Worm (Caenorhabditis elegans): Measurements from ENCODE around the gene alh-13.

alh-13 gene

ce11 chrX:12755021-12755420 is 27.2 kb upstream of the alh-13 start:
- TF ChIP-seq syd-9 (tag; optimal IDR thresholded peaks at IDR 0.05): no peak
- TF ChIP-seq nhr-11 (tag; optimal IDR thresholded peaks at IDR 0.05): no peak
- TF ChIP-seq Y22D7AL.16 (tag; optimal IDR thresholded peaks at IDR 0.05): no peak
- TF ChIP-seq dve-1 (tag; optimal IDR thresholded peaks at IDR 0.05): no peak
- no peak for TF ChIP-seq nfya-1 (tag; optimal IDR thresholded peaks at IDR 0.05)
- TF ChIP-seq ceh-19 (GFP tag; optimal IDR thresholded peaks at IDR 0.05): no peak
- TF ChIP-seq tbx-2 (tag; optimal IDR thresholded peaks at IDR 0.05): no peak
- no peak for TF ChIP-seq npax-4 (tag; optimal IDR thresholded peaks at IDR 0.05)
- no peak for TF ChIP-seq eyg-1 (tag; optimal IDR thresholded peaks at IDR 0.05)

DNA sequence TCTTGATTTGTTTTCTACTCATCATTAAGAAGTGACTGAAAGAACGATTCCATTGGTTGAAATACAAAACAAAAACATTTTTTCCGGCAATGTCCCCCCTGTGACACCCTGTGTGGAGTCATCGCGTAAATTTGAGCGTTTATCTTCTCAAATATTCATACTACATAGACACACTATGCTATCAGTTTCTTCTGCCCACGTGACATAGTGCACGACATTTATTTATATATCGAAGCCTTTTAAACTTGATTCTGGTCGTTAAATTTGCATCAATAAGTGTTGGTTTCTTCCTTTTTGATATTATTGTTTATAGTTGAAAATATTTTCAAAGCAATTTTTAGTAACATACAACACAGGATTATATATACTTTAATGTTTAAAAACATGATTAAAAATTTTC is 23.2 kb upstream of the alh-13 start:
- TF ChIP-seq eyg-1 (tag; optimal IDR thresholded peaks at IDR 0.05) (no peak), gmeb-2 (tag; optimal IDR thresholded peaks at IDR 0.05) (no peak), ceh-6 (GFP tag; optimal IDR thresholded peaks at IDR 0.05) (no peak), unc-3 (GFP tag; conservative IDR thresholded peaks at IDR 0.05) (no peak), unc-3 (tag; optimal IDR thresholded peaks at IDR 0.05) (no peak), rnt-1 (tag; optimal IDR thresholded peaks at IDR 0.05) (no peak), fkh-10 (GFP tag; optimal IDR thresholded peaks at IDR 0.05) (no peak), dve-1 (tag; optimal IDR thresholded peaks at IDR 0.05) (no peak), hlh-8 (tag; optimal IDR thresholded peaks at IDR 0.05) (no peak), fkh-6 (tag; optimal IDR thresholded peaks at IDR 0.05) (no peak), fax-1 (tag; optimal IDR thresholded peaks at IDR 0.05) (no peak), ceh-31 (tag; optimal IDR thresholded peaks at IDR 0.05) (no peak), dmd-4 (tag; optimal IDR thresholded peaks at IDR 0.05; ENCODE audit: borderline replicate concordance) (no peak), elt-2 (tag; optimal IDR thresholded peaks at IDR 0.05) (no peak), sdc-2 (tag; optimal IDR thresholded peaks at IDR 0.05) (no peak), sox-4 (tag; optimal IDR thresholded peaks at IDR 0.05) (no peak), T23F11.4 (GFP tag; optimal IDR thresholded peaks at IDR 0.05) (no peak), C38D4.7 (GFP tag; optimal IDR thresholded peaks at IDR 0.05) (no peak), unc-42 (tag; optimal IDR thresholded peaks at IDR 0.05) (no peak)

ce11 chrX:12759642-12760041 is 22.6 kb upstream of the alh-13 start:
- peak; percentile 40 for TF ChIP-seq elt-2 (tag; optimal IDR thresholded peaks at IDR 0.05)
- no peak for TF ChIP-seq ztf-16 (tag; optimal IDR thresholded peaks at IDR 0.05)

- TF ChIP-seq pag-3 (tag; optimal IDR thresholded peaks at IDR 0.05; ENCODE audit: borderline replicate concordance) (no peak), hlh-6 (tag; optimal IDR thresholded peaks at IDR 0.05) (no peak), ceh-14 (tag; optimal IDR thresholded peaks at IDR 0.05) (no peak), che-1 (tag; optimal IDR thresholded peaks at IDR 0.05) (no peak), elt-4 (tag; optimal IDR thresholded peaks at IDR 0.05) (no peak), sox-2 (GFP tag; IDR thresholded peaks at IDR 0.05) (no peak), ceh-2 (tag; optimal IDR thresholded peaks at IDR 0.05) (no peak), sdc-2 (tag; optimal IDR thresholded peaks at IDR 0.05) (no peak), ceh-31 (tag; optimal IDR thresholded peaks at IDR 0.05) (no peak), mec-3 (tag; optimal IDR thresholded peaks at IDR 0.05; ENCODE audit: borderline replicate concordance) (no peak), pax-1 (tag; optimal IDR thresholded peaks at IDR 0.05) (no peak), ceh-30 (tag; optimal IDR thresholded peaks at IDR 0.05) (no peak), dmd-4 (tag; optimal IDR thresholded peaks at IDR 0.05; ENCODE audit: borderline replicate concordance) (no peak), pros-1 (tag; optimal IDR thresholded peaks at IDR 0.05) (no peak), lin-11 (tag; optimal IDR thresholded peaks at IDR 0.05) (no peak)
Measured at ce11 chrX:12761295-12761775, 20.9 kb upstream of the alh-13 start.
